Fruit fly (Drosophila melanogaster): ENCODE data around the gene cpx.

- TF ChIP-seq Eip93F (GFP tag; optimal IDR thresholded peaks at IDR 0.05) = no peak
- no peak for TF ChIP-seq achi (GFP tag; optimal IDR thresholded peaks at IDR 0.05)
Observed at dm6 chr3R:4346636-4347035, 66.6 kb downstream of the cpx start, which contains the start of gene hkb.

Data from whole organism, prepupa.